Worm (Caenorhabditis elegans): ENCODE results near the gene tbc-11.
A peak's percentile ranks its signal among the peaks of the same experiment; 100 is the strongest.

The tbc-11 gene

DNA sequence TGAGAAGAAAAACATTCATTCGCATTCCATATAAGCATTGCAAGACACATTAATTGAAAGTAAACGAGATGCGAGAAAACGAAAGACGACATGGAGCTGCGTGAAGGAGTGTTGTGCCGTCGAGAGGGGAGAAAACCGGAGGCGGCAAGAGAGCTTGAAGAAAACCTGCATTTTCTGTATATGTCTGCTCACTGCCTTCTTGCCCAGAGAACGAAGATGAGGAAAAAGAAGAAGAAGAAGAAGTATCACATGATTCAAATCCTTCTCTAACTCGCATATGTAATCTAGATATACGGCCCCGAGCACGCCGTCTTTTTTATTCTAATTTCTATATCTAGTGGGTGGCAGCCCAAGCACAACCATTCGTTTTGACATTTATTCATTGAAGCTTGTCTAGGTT, 14.4 kb upstream of the tbc-11 start:
- TF ChIP-seq nhr-71 (tag; optimal IDR thresholded peaks at IDR 0.05) (peak; percentile 53), dpl-1 (GFP tag; optimal IDR thresholded peaks at IDR 0.05) (no peak), mab-9 (GFP tag; IDR thresholded peaks at IDR 0.05) (no peak), tbx-2 (tag; optimal IDR thresholded peaks at IDR 0.05) (no peak), sptf-1 (tag; optimal IDR thresholded peaks at IDR 0.05) (no peak), mdl-1 (tag; optimal IDR thresholded peaks at IDR 0.05) (no peak), lin-15B (tag; optimal IDR thresholded peaks at IDR 0.05) (no peak), egl-27 (tag; optimal IDR thresholded peaks at IDR 0.05) (no peak), swsn-7 (tag; optimal IDR thresholded peaks at IDR 0.05) (peak; percentile 45), egl-13 (tag; optimal IDR thresholded peaks at IDR 0.05) (peak; percentile 76), nhr-47 (tag; optimal IDR thresholded peaks at IDR 0.05) (peak; percentile 64), rnt-1 (tag; optimal IDR thresholded peaks at IDR 0.05) (no peak), fkh-8 (tag; optimal IDR thresholded peaks at IDR 0.05) (peak; percentile 78), mef-2 (tag; optimal IDR thresholded peaks at IDR 0.05) (no peak), aly-2 (tag; optimal IDR thresholded peaks at IDR 0.05) (no peak), lin-39 (tag; optimal IDR thresholded peaks at IDR 0.05) (no peak), hpl-2 (GFP tag; optimal IDR thresholded peaks at IDR 0.05) (no peak), unc-30 (tag; optimal IDR thresholded peaks at IDR 0.05) (no peak), ztf-4 (tag; optimal IDR thresholded peaks at IDR 0.05) (no peak), ceh-8 (GFP tag; optimal IDR thresholded peaks at IDR 0.05) (no peak), nhr-19 (GFP tag; conservative IDR thresholded peaks at IDR 0.05) (no peak), nhr-20 (tag; optimal IDR thresholded peaks at IDR 0.05) (no peak), vab-15 (tag; optimal IDR thresholded peaks at IDR 0.05) (no peak), dsc-1 (tag; optimal IDR thresholded peaks at IDR 0.05) (peak; percentile 43), C34B4.2 (tag; optimal IDR thresholded peaks at IDR 0.05) (no peak), C04F5.9 (tag; optimal IDR thresholded peaks at IDR 0.05) (no peak), sup-37 (GFP tag; optimal IDR thresholded peaks at IDR 0.05) (no peak), ceh-63 (GFP tag; optimal IDR thresholded peaks at IDR 0.05) (peak; percentile 49), nhr-77 (tag; optimal IDR thresholded peaks at IDR 0.05) (no peak), ces-1 (GFP tag; optimal IDR thresholded peaks at IDR 0.05) (no peak), skn-1 (tag; optimal IDR thresholded peaks at IDR 0.05) (peak; percentile 9), irx-1 (tag; optimal IDR thresholded peaks at IDR 0.05) (no peak), hlh-4 (tag; optimal IDR thresholded peaks at IDR 0.05) (no peak), blmp-1 (tag; optimal IDR thresholded peaks at IDR 0.05) (no peak), hlh-17 (GFP tag; optimal IDR thresholded peaks at IDR 0.05; ENCODE audit: borderline replicate concordance) (no peak), snu-23 (GFP tag; optimal IDR thresholded peaks at IDR 0.05) (peak; percentile 34), snpc-4 (tag; optimal IDR thresholded peaks at IDR 0.05) (no peak), ceh-82 (tag; optimal IDR thresholded peaks at IDR 0.05) (peak in 1 of 3 experiments; percentile 28), fkh-4 (tag; optimal IDR thresholded peaks at IDR 0.05; ENCODE audit: borderline replicate concordance) (no peak), lin-13 (GFP tag; optimal IDR thresholded peaks at IDR 0.05) (no peak), unc-62 (GFP tag; optimal IDR thresholded peaks at IDR 0.05) (no peak), pax-3 (tag; optimal IDR thresholded peaks at IDR 0.05) (peak; percentile 27), tlp-1 (tag; optimal IDR thresholded peaks at IDR 0.05) (no peak), ets-5 (GFP tag; IDR thresholded peaks at IDR 0.05) (no peak), elt-3 (tag; optimal IDR thresholded peaks at IDR 0.05) (no peak), unc-86 (tag; optimal IDR thresholded peaks at IDR 0.05) (peak; percentile 58), jun-1 (tag; optimal IDR thresholded peaks at IDR 0.05) (no peak), lsy-2 (tag; optimal IDR thresholded peaks at IDR 0.05) (peak in 1 of 2 experiments; percentile 24), lin-35 (GFP tag; optimal IDR thresholded peaks at IDR 0.05) (peak in 1 of 2 experiments; percentile 2), fkh-10 (GFP tag; optimal IDR thresholded peaks at IDR 0.05) (peak; percentile 6), Y116A8C.19 (tag; optimal IDR thresholded peaks at IDR 0.05; ENCODE audit: borderline replicate concordance) (no peak), nhr-12 (tag; optimal IDR thresholded peaks at IDR 0.05) (no peak), isw-1 (GFP tag; IDR thresholded peaks at IDR 0.05) (0 out of 2 replicates have a peak, but pooled peaks have one; percentile 14), zag-1 (tag; optimal IDR thresholded peaks at IDR 0.05) (no peak)
